Fruit fly (Drosophila melanogaster): Measurements from ENCODE around the gene CG32225.

CG32225 gene

DNA sequence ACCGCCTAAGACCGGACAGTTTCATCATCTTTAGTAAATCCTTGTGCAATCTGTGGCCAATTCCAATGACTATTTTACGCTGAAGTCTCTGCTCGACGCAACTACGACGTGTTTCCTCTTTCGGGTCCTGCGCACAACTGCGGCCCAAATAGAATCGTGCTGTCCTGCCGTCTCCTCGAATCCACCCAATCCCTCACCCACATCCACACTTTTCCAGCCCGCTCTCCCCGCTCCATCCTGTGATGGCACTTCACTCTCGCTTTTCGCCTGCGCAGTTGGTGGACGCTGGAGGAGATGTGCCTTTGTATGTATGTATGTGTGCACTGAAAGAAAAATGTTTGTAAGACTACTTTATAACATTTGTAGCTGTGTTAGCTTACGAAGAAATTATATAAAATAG, at the start of gene CG32225:
Gene CG32225 (minus strand): TSS at position 142 of the 400 bp plus-strand sequence.
- no peak for TF ChIP-seq CG32121 (GFP tag; IDR thresholded peaks at IDR 0.05)
- TF ChIP-seq D1 (tag; optimal IDR thresholded peaks at IDR 0.05), result no peak
- peak; percentile 37; the same call in 1 of the 3 replicates for TF ChIP-seq CG4496 (GFP tag; IDR thresholded peaks at IDR 0.05)
- no peak for TF ChIP-seq Snoo (tag; optimal IDR thresholded peaks at IDR 0.05)
- no peak for TF ChIP-seq CG13204 (GFP tag; optimal IDR thresholded peaks at IDR 0.05)

DNA sequence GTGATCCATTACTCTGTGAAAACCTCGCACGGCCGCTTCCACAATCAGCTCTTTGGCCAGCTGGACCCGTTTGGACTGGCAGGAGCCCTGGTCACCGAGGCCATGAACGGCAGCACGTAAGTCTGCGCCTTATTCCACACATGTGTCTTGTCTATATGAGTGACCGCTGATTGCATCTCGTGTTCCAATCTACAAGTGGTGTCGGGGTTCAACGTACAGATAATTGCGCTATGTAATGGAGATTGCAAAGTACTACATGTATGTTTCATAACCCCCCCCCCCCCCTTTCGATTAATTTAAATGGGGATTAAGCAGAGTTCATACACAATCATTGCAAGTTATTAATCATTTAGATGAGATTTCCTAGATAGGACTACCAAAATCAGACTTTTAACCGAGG, 48.8 kb upstream of the CG32225 start:
- TF ChIP-seq EcR (GFP tag; optimal IDR thresholded peaks at IDR 0.05) (peak; percentile 82), D1 (tag; optimal IDR thresholded peaks at IDR 0.05) (no peak), rn (GFP tag; IDR thresholded peaks at IDR 0.05) (no peak), Ets98B (GFP tag; IDR thresholded peaks at IDR 0.05) (no peak), CG10348 (GFP tag; IDR thresholded peaks at IDR 0.05) (no peak), Pif1B (GFP tag; optimal IDR thresholded peaks at IDR 0.05) (no peak)

DNA sequence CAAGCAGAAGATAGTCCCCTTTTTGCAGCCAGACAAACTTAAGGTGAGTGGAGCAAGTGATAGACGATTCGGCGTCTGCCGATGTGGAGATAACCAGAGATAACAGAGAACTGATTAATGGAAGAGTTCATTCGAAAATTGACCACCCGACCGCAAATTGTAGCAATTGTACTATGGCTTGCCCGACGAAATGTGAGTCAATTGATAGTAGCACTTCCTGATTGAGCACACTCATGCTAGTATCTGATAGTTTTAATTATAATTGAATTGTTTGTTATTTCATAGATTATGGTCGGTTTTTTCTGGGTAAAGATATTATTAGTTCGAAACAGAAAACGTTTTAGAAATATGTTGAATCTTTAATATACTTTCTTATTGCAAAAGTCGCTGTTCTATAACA, 48.3 kb upstream of the CG32225 start:
- no peak for TF ChIP-seq CG17806 (tag; optimal IDR thresholded peaks at IDR 0.05)
- no peak for TF ChIP-seq fd96Ca (GFP tag; IDR thresholded peaks at IDR 0.05)
- TF ChIP-seq CG8159 (tag; optimal IDR thresholded peaks at IDR 0.05), result no peak
- no peak for TF ChIP-seq CG12605 (GFP tag; IDR thresholded peaks at IDR 0.05)
- no peak for TF ChIP-seq CG9948 (tag; optimal IDR thresholded peaks at IDR 0.05)
- no peak for TF ChIP-seq CG34367 (tag; optimal IDR thresholded peaks at IDR 0.05)
- no peak for TF ChIP-seq gl (tag; optimal IDR thresholded peaks at IDR 0.05)
- TF ChIP-seq CG15710 (tag; optimal IDR thresholded peaks at IDR 0.05), result no peak
- TF ChIP-seq Ets98B (GFP tag; IDR thresholded peaks at IDR 0.05), result no peak
- no peak for TF ChIP-seq CG32121 (GFP tag; IDR thresholded peaks at IDR 0.05)
- TF ChIP-seq CG13204 (GFP tag; optimal IDR thresholded peaks at IDR 0.05), result no peak
- TF ChIP-seq rn (GFP tag; IDR thresholded peaks at IDR 0.05), result no peak
- TF ChIP-seq CG8301 (tag; optimal IDR thresholded peaks at IDR 0.05), result no peak
- no peak for TF ChIP-seq CG4496 (GFP tag; IDR thresholded peaks at IDR 0.05)
- no peak for TF ChIP-seq CG14655 (GFP tag; optimal IDR thresholded peaks at IDR 0.05)
- TF ChIP-seq CG10348 (GFP tag; IDR thresholded peaks at IDR 0.05), result no peak
- no peak for TF ChIP-seq Snoo (tag; optimal IDR thresholded peaks at IDR 0.05)
- TF ChIP-seq D1 (tag; optimal IDR thresholded peaks at IDR 0.05), result no peak
- no peak for TF ChIP-seq EcR (GFP tag; optimal IDR thresholded peaks at IDR 0.05)
- TF ChIP-seq Pif1B (GFP tag; optimal IDR thresholded peaks at IDR 0.05), result no peak

DNA sequence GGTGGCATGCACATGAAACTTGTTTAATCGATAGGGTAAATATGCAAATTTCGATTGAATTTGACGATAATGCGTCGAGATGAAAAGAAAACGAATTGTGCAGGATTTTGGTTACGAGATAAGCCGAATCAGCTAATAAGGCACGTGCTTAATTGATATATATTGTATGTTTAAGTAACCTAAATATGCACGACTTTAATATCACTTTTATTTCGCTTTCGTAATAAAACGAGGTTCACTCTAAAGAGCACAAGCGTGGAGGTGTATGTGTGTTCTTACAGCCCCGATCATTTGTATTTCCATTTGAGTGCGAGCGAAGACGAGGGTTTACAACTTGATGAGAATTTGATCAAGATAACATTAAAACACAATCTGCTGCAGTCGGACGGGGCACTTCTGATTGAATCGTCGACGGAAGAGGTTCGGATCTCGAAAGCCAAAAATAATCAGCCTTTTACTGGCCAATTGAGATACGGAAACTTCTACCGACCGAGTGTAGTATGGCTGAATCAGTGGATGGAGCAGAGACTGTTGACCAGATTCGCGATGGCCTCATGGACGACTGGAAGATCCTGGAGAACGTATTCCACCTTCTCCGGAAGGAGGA, 47.7 kb upstream of the CG32225 start:
- TF ChIP-seq CG15710 (tag; optimal IDR thresholded peaks at IDR 0.05) (no peak), CG32121 (GFP tag; IDR thresholded peaks at IDR 0.05) (0 out of 2 replicates have a peak, but pooled peaks have one; percentile 9), CG8159 (tag; optimal IDR thresholded peaks at IDR 0.05) (peak; percentile 87), CG12605 (GFP tag; IDR thresholded peaks at IDR 0.05) (0 out of 2 replicates have a peak, but pooled peaks have one; percentile 13)

DNA sequence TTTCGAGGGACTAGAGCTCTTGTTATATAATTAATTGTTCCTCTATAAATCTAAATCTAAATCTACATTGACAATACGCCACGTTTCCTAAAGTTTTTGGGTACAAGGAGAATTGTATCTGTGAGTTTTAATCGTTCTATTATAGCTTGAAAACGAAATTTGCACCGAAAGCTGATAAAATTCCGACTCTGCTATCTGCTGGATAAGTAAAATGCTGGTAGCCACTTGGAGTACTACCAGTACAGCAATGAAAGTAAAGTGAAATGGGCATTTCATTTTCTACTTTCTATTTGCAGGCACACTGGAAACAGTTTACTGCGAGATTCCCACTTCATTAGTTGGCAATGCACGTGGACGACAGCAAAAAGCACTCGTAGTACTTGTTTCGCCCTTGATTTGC, 47.1 kb upstream of the CG32225 start, which contains the start of gene CG5618:
Gene CG5618 (plus strand): TSS at position 301 of the 400 bp plus-strand sequence.
- TF ChIP-seq CG8159 (tag; optimal IDR thresholded peaks at IDR 0.05), result no peak
- no peak for TF ChIP-seq CG8301 (tag; optimal IDR thresholded peaks at IDR 0.05)

DNA sequence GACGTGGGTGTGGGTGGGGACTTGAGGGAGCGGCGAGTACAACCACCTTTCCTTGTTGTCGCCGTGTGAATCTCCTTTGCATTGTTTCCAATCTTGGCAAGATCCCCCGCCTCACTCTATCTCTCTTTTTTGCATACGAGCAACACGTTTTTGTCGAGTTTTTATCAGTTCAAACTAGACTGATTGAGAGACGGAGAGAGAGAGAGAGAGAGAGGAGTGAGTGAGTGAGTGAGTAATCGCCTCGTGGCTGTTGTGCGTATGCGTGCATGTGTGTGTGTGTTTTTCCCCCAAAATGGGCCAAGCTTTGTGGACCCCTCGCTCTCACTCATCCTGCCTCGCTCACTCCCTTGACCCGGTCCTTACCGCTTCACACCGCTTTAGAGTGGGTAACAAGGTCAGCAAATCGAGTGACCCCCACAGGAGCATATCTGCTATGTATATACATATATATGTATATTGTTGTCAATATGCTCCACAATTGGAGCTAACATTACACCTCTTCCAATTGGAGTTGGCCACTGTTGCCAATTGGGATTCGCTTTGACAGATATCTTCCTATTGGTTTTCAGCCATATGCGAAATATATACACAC, 43.3 kb upstream of the CG32225 start:
- TF ChIP-seq CG12605 (GFP tag; IDR thresholded peaks at IDR 0.05) (0 out of 2 replicates have a peak, but pooled peaks have one; percentile 46), EcR (GFP tag; optimal IDR thresholded peaks at IDR 0.05) (peak; percentile 95), gl (tag; optimal IDR thresholded peaks at IDR 0.05) (no peak), CG4496 (GFP tag; IDR thresholded peaks at IDR 0.05) (0 out of 3 replicates have a peak, but pooled peaks have one; percentile 39), Ets98B (GFP tag; IDR thresholded peaks at IDR 0.05) (peak; percentile 44; the same call in 1 of the 2 replicates), CG32121 (GFP tag; IDR thresholded peaks at IDR 0.05) (0 out of 2 replicates have a peak, but pooled peaks have one; percentile 29), rn (GFP tag; IDR thresholded peaks at IDR 0.05) (no peak), CG9948 (tag; optimal IDR thresholded peaks at IDR 0.05) (no peak), CG14655 (GFP tag; optimal IDR thresholded peaks at IDR 0.05) (no peak), CG13204 (GFP tag; optimal IDR thresholded peaks at IDR 0.05) (no peak)

DNA sequence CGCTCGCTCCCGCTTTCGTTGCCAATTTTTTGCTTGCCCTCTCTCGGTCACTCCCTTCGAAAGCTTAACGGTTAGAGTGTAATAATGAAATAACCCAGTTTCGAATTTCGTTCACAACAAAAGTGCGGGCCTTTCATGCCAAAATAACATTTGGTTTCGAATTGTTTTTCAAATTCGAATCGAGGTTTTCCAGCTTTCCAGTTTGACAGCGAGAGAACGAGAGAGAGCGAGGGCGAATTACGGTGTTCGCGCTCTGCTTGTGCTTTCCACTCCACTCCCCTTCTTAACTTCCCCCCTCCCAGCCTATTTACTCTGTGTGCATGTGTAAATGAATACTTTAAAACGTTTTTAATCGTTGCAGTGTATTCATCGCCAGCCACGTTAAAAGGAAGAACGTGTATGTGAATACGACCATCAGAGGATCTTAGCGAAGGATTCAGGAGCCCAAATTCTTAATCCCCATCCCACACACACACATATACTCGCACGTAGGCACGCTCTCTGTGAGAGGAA, 42.6 kb upstream of the CG32225 start:
- no peak for TF ChIP-seq CG8159 (tag; optimal IDR thresholded peaks at IDR 0.05)
- no peak for TF ChIP-seq CG34367 (tag; optimal IDR thresholded peaks at IDR 0.05)
- no peak for TF ChIP-seq CG32121 (GFP tag; IDR thresholded peaks at IDR 0.05)
- TF ChIP-seq CG4496 (GFP tag; IDR thresholded peaks at IDR 0.05), result no peak
- no peak for TF ChIP-seq EcR (GFP tag; optimal IDR thresholded peaks at IDR 0.05)

Measured in whole organism, pupa.